Fruit fly (Drosophila melanogaster) whole organism: Measurements from ENCODE around the gene Trf4-1.

Experiments
- EcR ChIP-seq, 2 experiments: fragments of >200 bp; optimal IDR thresholded peaks; 2 replicates each; lab custom pipeline; 2017; ENCODE audit warnings: missing biosample characterization in 2 of 2, missing genetic modification characterization in 2 of 2, missing genetic modification reagents in 2 of 2
- psq ChIP-seq: fragments of >200 bp; optimal IDR thresholded peaks from 2 replicates; lab custom pipeline; 2017

DNA sequence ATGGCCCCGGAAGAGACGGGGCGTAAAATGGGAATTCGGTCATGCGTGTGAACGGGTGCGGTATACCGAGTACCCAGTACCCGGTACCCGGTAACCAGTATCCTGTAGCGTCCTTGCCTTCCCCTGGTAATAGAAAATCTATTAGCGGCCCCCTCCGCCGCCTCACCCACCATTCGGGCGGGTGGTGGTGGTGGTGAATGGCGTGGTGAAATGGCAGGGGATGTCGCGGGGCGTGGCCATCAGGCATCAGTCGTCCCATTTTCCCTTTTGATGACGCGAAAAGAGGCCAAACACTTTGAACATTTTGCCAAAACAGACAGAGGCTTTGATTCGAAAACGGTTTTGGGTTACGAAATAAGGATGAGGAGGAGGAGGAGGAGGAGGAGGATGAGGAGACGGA is 47.8 kb downstream of the Trf4-1 start:
- TF ChIP-seq EcR (GFP tag; optimal IDR thresholded peaks at IDR 0.05; lab: Kevin White, UChicago) (no peak), psq (lab: Kevin White, UChicago) (no peak)
